Fruit fly (Drosophila melanogaster) whole organism: ENCODE results near the gene CG2218.

Experiments
- CG8478 ChIP-seq: fragments of >200 bp; optimal IDR thresholded peaks from 2 replicates; lab custom pipeline; 2018; ENCODE audit warnings: inconsistent platforms
- Dll ChIP-seq: fragments of >200 bp; optimal IDR thresholded peaks from 2 replicates; lab custom pipeline; 2017
- EcR ChIP-seq, 2 experiments: fragments of >200 bp; optimal IDR thresholded peaks; 2 replicates each; lab custom pipeline; 2017; ENCODE audit warnings: missing biosample characterization in 2 of 2, missing genetic modification characterization in 2 of 2, missing genetic modification reagents in 2 of 2
- pan ChIP-seq: fragments of >200 bp; optimal IDR thresholded peaks from 2 replicates; lab custom pipeline; 2017
- psq ChIP-seq: fragments of >200 bp; optimal IDR thresholded peaks from 2 replicates; lab custom pipeline; 2017
- usp ChIP-seq: fragments of >200 bp; optimal IDR thresholded peaks from 2 replicates; lab custom pipeline; 2017; ENCODE audit warnings: missing biosample characterization, missing genetic modification characterization, mixed read lengths

CG2218 gene

DNA sequence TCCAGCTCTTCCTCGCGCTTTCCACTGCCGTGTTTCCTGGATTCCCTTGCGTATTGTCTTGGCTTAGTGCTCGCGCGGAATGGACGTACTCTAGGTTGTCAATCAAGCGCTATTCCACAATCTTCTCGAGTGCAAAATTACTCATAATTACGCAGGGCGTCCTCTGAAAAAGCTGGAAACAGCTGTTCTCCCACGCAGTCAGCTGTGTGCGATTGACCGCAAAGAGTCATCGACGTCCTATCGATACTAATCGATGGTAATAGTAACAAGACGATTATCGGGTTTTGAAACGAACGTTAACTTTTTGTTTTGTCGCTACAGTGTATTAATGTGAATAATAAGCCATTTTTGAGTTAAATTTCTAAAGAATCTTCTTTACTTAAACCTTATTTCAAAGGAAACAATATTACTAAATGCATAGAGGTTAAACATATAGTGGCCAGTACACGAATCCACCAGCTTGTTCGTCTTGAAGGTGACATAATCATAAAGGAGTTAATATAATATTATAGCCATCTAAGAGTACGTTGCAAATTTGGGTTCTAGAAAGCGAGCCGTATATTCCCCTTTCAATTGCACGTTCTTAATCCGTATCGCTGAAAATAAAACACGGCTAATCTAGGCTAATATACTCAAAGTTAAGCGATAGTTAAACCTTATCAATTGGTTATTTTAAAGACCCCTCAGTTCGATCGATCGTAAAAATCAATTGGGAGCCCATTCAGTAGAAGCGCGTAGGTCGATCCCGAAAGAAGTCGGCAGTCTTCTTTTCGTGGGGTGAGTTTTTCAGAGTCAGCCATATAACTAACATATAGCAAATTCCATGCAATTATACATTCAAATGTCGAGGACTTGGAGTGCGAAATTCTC is 31.2 kb upstream of the CG2218 start, which contains the start of the genes CG2224 and CDase:
Gene CG2224, minus strand, starts transcription at position 235 of the 870 bp plus-strand sequence.
Gene CDase, plus strand, starts transcription at position 456 of the 870 bp plus-strand sequence.
- no peak for TF ChIP-seq usp (GFP tag; lab: Kevin White, UChicago)
- no peak for TF ChIP-seq EcR (GFP tag; optimal IDR thresholded peaks at IDR 0.05; lab: Kevin White, UChicago)
- TF ChIP-seq pan (lab: Kevin White, UChicago): no peak
- TF ChIP-seq CG8478 (lab: Kevin White, UChicago): no peak
- no peak for TF ChIP-seq psq (lab: Kevin White, UChicago)
- no peak for TF ChIP-seq Dll (lab: Kevin White, UChicago)

DNA sequence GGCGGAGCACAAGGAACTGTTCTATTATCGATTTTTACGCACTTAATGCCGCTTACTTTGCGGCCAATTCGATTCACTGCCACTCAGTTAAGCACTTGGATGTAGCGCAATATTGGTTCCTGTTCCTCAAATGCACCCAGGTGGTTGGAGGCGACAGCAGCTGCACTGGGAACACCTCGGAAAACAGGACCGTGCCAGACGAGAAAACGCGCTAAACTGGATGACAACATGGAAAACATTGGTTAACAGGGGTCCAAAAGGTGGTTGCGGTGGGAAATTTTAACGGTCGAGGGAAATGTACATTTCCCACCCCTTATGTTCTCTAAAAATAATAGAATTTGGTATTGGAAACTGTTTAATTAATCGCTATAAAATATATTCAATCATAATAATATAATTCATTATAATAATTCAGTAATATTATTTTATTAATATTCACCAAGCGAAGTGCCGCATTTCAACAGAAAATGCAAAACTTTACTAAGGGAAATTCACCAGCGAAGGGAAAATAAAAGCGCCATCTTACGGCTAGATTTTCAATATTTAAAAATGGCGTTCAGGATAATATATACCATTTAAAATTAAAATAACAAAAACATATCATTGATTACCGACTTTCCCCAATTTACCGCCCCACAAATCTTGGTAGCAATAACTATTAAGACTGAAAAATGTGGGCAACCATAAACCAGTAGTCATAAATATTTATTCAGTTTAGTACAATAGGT is 27.9 kb upstream of the CG2218 start, which contains the start of gene aralar1:
Gene aralar1, minus strand, starts transcription at position 51 of the 728 bp plus-strand sequence.
- TF ChIP-seq pan (lab: Kevin White, UChicago): no peak
- TF ChIP-seq CG8478 (lab: Kevin White, UChicago): no peak
- no peak for TF ChIP-seq psq (lab: Kevin White, UChicago)
- TF ChIP-seq EcR (GFP tag; optimal IDR thresholded peaks at IDR 0.05; lab: Kevin White, UChicago): no peak
- no peak for TF ChIP-seq usp (GFP tag; lab: Kevin White, UChicago)
- no peak for TF ChIP-seq Dll (lab: Kevin White, UChicago)

DNA sequence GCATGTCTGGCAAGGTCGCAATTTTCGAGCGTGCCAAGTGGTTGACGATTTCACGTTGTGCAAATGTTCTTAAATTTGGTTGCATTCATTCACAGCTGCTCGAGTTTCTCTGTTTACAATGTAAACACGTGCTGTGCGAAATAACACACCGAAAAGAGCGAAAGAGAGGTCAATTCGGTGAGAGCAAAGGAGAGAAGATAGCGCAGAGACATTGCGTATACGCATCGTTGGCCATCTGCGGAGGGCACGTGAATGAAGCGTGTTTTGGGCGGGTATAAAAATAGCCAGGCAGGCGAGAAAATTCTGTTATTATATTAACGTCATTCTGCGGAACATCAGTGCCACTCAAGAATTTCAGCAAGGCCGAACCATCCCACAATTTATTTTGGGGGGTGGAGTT is 26.4 kb upstream of the CG2218 start:
- no peak for TF ChIP-seq CG8478 (lab: Kevin White, UChicago)
- TF ChIP-seq pan (lab: Kevin White, UChicago): no peak
- TF ChIP-seq psq (lab: Kevin White, UChicago): no peak
- no peak for TF ChIP-seq usp (GFP tag; lab: Kevin White, UChicago)
- TF ChIP-seq EcR (GFP tag; optimal IDR thresholded peaks at IDR 0.05; lab: Kevin White, UChicago): no peak
- no peak for TF ChIP-seq Dll (lab: Kevin White, UChicago)

dm6 chr3R:30453236-30453635 is 25.2 kb upstream of the CG2218 start:
- no peak for TF ChIP-seq Dll (lab: Kevin White, UChicago)
- no peak for TF ChIP-seq CG8478 (lab: Kevin White, UChicago)
- no peak for TF ChIP-seq pan (lab: Kevin White, UChicago)
- TF ChIP-seq EcR (GFP tag; optimal IDR thresholded peaks at IDR 0.05; lab: Kevin White, UChicago): no peak
- no peak for TF ChIP-seq usp (GFP tag; lab: Kevin White, UChicago)
- no peak for TF ChIP-seq psq (lab: Kevin White, UChicago)

- TF ChIP-seq EcR (GFP tag; optimal IDR thresholded peaks at IDR 0.05; lab: Kevin White, UChicago): no peak
- no peak for TF ChIP-seq Dll (lab: Kevin White, UChicago)
- TF ChIP-seq pan (lab: Kevin White, UChicago): no peak
These were observed 22.7 kb upstream of the CG2218 start for dm6 chr3R:30450690-30451343.

- TF ChIP-seq pan (lab: Kevin White, UChicago) (no peak), Dll (lab: Kevin White, UChicago) (peak; percentile 91), usp (GFP tag; lab: Kevin White, UChicago) (no peak), EcR (GFP tag; optimal IDR thresholded peaks at IDR 0.05; lab: Kevin White, UChicago) (no peak), CG8478 (lab: Kevin White, UChicago) (no peak), psq (lab: Kevin White, UChicago) (no peak)
These were observed 22.1 kb upstream of the CG2218 start for dm6 chr3R:30450224-30450623.

dm6 chr3R:30449446-30449845 is 21.4 kb upstream of the CG2218 start:
- TF ChIP-seq Dll (lab: Kevin White, UChicago) (no peak), pan (lab: Kevin White, UChicago) (no peak), CG8478 (lab: Kevin White, UChicago) (no peak), EcR (GFP tag; optimal IDR thresholded peaks at IDR 0.05; lab: Kevin White, UChicago) (no peak), usp (GFP tag; lab: Kevin White, UChicago) (no peak), psq (lab: Kevin White, UChicago) (no peak)

dm6 chr3R:30444946-30445345 is 16.9 kb upstream of the CG2218 start, which contains the start of gene Osi23:
TSS of gene Osi23 (minus strand) at chr3R:30445046.
- no peak for TF ChIP-seq EcR (GFP tag; optimal IDR thresholded peaks at IDR 0.05; lab: Kevin White, UChicago)
- no peak for TF ChIP-seq pan (lab: Kevin White, UChicago)
- no peak for TF ChIP-seq CG8478 (lab: Kevin White, UChicago)
- TF ChIP-seq Dll (lab: Kevin White, UChicago): no peak
- TF ChIP-seq psq (lab: Kevin White, UChicago): no peak
- no peak for TF ChIP-seq usp (GFP tag; lab: Kevin White, UChicago)

- no peak for TF ChIP-seq EcR (GFP tag; optimal IDR thresholded peaks at IDR 0.05; lab: Kevin White, UChicago)
- no peak for TF ChIP-seq Dll (lab: Kevin White, UChicago)
- no peak for TF ChIP-seq pan (lab: Kevin White, UChicago)
- no peak for TF ChIP-seq CG8478 (lab: Kevin White, UChicago)
- no peak for TF ChIP-seq usp (GFP tag; lab: Kevin White, UChicago)
- TF ChIP-seq psq (lab: Kevin White, UChicago): no peak
These were observed 15.6 kb upstream of the CG2218 start, which contains the start of gene CG15537 for dm6 chr3R:30443549-30444133. TSS of gene CG15537 (minus strand) at chr3R:30443599.
